Worm (Caenorhabditis elegans) whole organism, L3 larva: ENCODE data around the gene T19D7.5.

ENCODE experiments used
- R02D3.7 ChIP-seq: fragments of 150-350 bp; optimal IDR thresholded peaks from 2 replicates; lab custom pipeline; 2014; ENCODE audit warnings: missing biosample characterization, missing genetic modification characterization
- fkh-2 ChIP-seq: fragments of 150-350 bp; optimal IDR thresholded peaks from 2 replicates; lab custom pipeline; 2014; ENCODE audit warnings: missing biosample characterization, missing genetic modification reagents, missing genetic modification characterization
- nhr-28 ChIP-seq: fragments of 150-350 bp; optimal IDR thresholded peaks from 2 replicates; lab custom pipeline; 2014; ENCODE audit warnings: missing biosample characterization, missing genetic modification characterization
- tbx-2 ChIP-seq: sonication (generic microtip); optimal IDR thresholded peaks from 2 replicates; lab custom pipeline; 2016; ENCODE audit warnings: mild to moderate bottlenecking, missing genetic modification characterization, missing compliant biosample characterization

DNA sequence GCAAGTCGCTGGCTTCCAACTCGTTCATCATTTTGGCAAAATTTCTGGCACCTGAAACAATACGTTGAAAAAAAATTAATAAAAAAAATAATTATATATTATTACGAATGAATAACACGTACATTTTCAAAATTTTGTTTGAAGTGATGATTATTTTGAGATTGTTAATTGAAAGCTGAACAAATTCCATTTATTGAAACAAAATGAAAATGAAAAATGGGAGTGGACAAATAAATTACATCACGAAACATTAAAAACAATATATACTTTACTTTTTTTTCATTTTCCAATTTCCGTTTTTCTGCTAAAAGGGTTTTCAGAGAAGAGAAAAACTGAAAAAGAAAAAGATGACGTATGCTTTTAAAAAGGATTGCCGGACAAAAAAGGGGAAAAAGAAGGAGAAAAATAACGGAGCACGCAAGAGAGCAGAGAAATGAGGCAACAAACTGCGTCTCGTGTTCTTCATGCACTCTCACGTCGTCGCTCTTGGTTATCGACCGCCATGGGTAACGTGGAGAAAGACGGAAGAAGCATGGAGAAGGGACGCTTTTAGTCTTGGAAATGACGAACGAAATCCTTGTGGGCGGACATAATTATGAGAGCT lies 4.2 kb downstream of the T19D7.5 start, which contains the start of gene rund-1:
- TF ChIP-seq R02D3.7 (tag; lab: Kevin White, UChicago) (no peak), nhr-28 (tag; lab: Kevin White, UChicago) (no peak), fkh-2 (tag; lab: Kevin White, UChicago) (no peak), tbx-2 (tag; lab: Kevin White, UChicago) (no peak)
